Worm (Caenorhabditis elegans): ENCODE measurements around the gene mai-2.

ce11 chrIV:3373370-3373769 is 12.3 kb upstream of the mai-2 start:
- TF ChIP-seq nhr-23 (tag; optimal IDR thresholded peaks at IDR 0.05): no peak
- no peak for TF ChIP-seq ztf-11 (tag; optimal IDR thresholded peaks at IDR 0.05)
- TF ChIP-seq snpc-4 (tag; optimal IDR thresholded peaks at IDR 0.05): no peak
- TF ChIP-seq lin-15B (tag; optimal IDR thresholded peaks at IDR 0.05): no peak
- no peak for TF ChIP-seq zag-1 (tag; optimal IDR thresholded peaks at IDR 0.05)
- no peak for TF ChIP-seq fos-1 (tag; optimal IDR thresholded peaks at IDR 0.05)
- no peak for TF ChIP-seq ztf-4 (tag; optimal IDR thresholded peaks at IDR 0.05)
- no peak for TF ChIP-seq ama-1 (optimal IDR thresholded peaks at IDR 0.05)
- TF ChIP-seq elt-3 (tag; optimal IDR thresholded peaks at IDR 0.05): no peak

Measured in whole organism, L3 larva.